Worm (Caenorhabditis elegans) whole organism, young adult: ENCODE results near the gene F01G10.9.

Experiments
- F33H1.4 ChIP-seq: fragments of 200-800 bp; sonication (Bioruptor generic); IDR thresholded peaks from 2 replicates; pipeline ENCODE4 v1.3.6; 2022; ENCODE audit warnings: missing genetic modification reagents, missing genetic modification characterization, missing compliant biosample characterization
- atf-7 ChIP-seq: sonication (generic microtip); optimal IDR thresholded peaks from 2 replicates; lab custom pipeline; 2017; ENCODE audit warnings: mild to moderate bottlenecking, missing genetic modification characterization, missing compliant biosample characterization
- gei-17 ChIP-seq: fragments of 200-800 bp; sonication (Bioruptor generic); optimal IDR thresholded peaks from 2 replicates; lab custom pipeline; 2018; ENCODE audit warnings: mild to moderate bottlenecking, missing genetic modification characterization, missing compliant biosample characterization
- hlh-12 ChIP-seq: sonication (generic microtip); optimal IDR thresholded peaks from 2 replicates; lab custom pipeline; 2016; ENCODE audit warnings: missing genetic modification characterization, missing compliant biosample characterization
- lin-54 ChIP-seq: fragments of 200-800 bp; sonication (Bioruptor generic); optimal IDR thresholded peaks from 2 replicates; lab custom pipeline; 2018; ENCODE audit warnings: mild to moderate bottlenecking, missing genetic modification characterization, missing compliant biosample characterization
- repo-1 ChIP-seq: sonication (generic microtip); optimal IDR thresholded peaks from 2 replicates; lab custom pipeline; 2017; ENCODE audit warnings: mild to moderate bottlenecking, missing genetic modification characterization, missing compliant biosample characterization
- snpc-3.4 ChIP-seq: sonication (generic microtip); optimal IDR thresholded peaks from 2 replicates; lab custom pipeline; 2017; ENCODE audit warnings: missing genetic modification characterization, mild to moderate bottlenecking, missing compliant biosample characterization, antibody characterized with exemption, moderate library complexity, missing genotype, missing genetic modification reagents

F01G10.9 gene

DNA sequence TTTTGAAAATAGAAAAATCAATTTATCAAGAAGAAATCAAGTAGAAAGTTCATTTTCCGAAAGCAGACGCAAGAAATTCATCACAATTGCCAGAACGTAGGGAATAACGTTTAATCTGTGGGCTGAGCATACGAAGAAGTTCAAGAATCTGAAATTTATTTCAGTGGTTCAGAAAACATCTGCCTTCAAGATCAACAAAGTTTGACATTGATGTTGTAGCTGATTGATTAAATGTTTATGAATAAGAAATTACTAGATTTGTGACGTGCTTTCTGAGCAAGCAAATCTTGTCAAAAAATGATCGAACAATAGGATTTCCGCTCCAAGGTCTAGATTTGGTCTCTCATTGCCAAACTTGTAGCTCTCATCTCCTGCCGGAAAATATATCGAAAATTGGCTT lies 53.3 kb downstream of the F01G10.9 start, which contains the start of gene K04D7.6:
K04D7.6 (minus strand) TSS at position 101 of the 400 bp plus-strand sequence.
- TF ChIP-seq lin-54: no peak
- TF ChIP-seq hlh-12 (tag; lab: Kevin White, UChicago): no peak
- TF ChIP-seq gei-17 (GFP tag; lab: Kevin White, UChicago): no peak
- TF ChIP-seq F33H1.4 (GFP tag; lab: Robert Waterston, UW): no peak
- no peak for TF ChIP-seq repo-1 (tag; lab: Kevin White, UChicago)
- TF ChIP-seq snpc-3.4 (tag; lab: Kevin White, UChicago): no peak
- no peak for TF ChIP-seq atf-7 (tag; lab: Kevin White, UChicago)
- TF ChIP-seq, all 124 proteins: peak for 0
